Worm (Caenorhabditis elegans): ENCODE results near the gene ZC376.8.

ce11 chrV:14150966-14151365, 29.1 kb upstream of the ZC376.8 start:
- no peak for TF ChIP-seq aly-1 (tag; optimal IDR thresholded peaks at IDR 0.05)
- TF ChIP-seq hmg-4 (GFP tag; optimal IDR thresholded peaks at IDR 0.05) = no peak
- no peak for TF ChIP-seq tbx-37 (GFP tag; conservative IDR thresholded peaks at IDR 0.05)
- no peak for TF ChIP-seq ama-1 (optimal IDR thresholded peaks at IDR 0.05)
- TF ChIP-seq tbx-11 (GFP tag; IDR thresholded peaks at IDR 0.05) = no peak
